Worm (Caenorhabditis elegans) whole organism, young adult: ENCODE data around the gene mel-28.

Source experiments
- F33H1.4 ChIP-seq: fragments of 200-800 bp; sonication (Bioruptor generic); IDR thresholded peaks from 2 replicates; pipeline ENCODE4 v1.3.6; 2022; ENCODE audit warnings: missing genetic modification reagents, missing genetic modification characterization, missing compliant biosample characterization
- F39B2.1 ChIP-seq: fragments of 200-800 bp; sonication (Bioruptor generic); IDR thresholded peaks from 2 replicates; pipeline ENCODE4 v1.3.6; 2022; ENCODE audit warnings: missing genetic modification reagents, missing genetic modification characterization, missing compliant biosample characterization
- F52B5.7 ChIP-seq: sonication (generic microtip); optimal IDR thresholded peaks from 2 replicates; lab custom pipeline; 2016; ENCODE audit warnings: mild to moderate bottlenecking, missing genetic modification characterization, missing compliant biosample characterization
- ceh-40 ChIP-seq: fragments of 200-800 bp; sonication (Bioruptor generic); IDR thresholded peaks from 2 replicates; pipeline ENCODE4 v1.3.6; 2022; ENCODE audit warnings: missing genetic modification characterization, missing compliant biosample characterization
- dox-1 ChIP-seq: fragments of 200-800 bp; sonication (Bioruptor generic); IDR thresholded peaks from 2 replicates; pipeline ENCODE4 v1.3.6; 2022; ENCODE audit warnings: missing genetic modification reagents, missing genetic modification characterization, missing compliant biosample characterization
- efl-1 ChIP-seq: fragments of 150-350 bp; optimal IDR thresholded peaks from 2 replicates; lab custom pipeline; 2014; ENCODE audit warnings: missing biosample characterization, missing genetic modification reagents, missing genetic modification characterization
- lag-1 ChIP-seq: fragments of 200-800 bp; sonication (Bioruptor generic); IDR thresholded peaks from 2 replicates; pipeline ENCODE4 v1.3.6; 2022; ENCODE audit warnings: missing genetic modification reagents, missing genetic modification characterization, missing compliant biosample characterization
- madf-8 ChIP-seq: fragments of 200-800 bp; sonication (Bioruptor generic); conservative IDR thresholded peaks from 2 replicates; pipeline ENCODE4 v1.3.6; 2022; ENCODE audit warnings: missing genetic modification reagents, missing genetic modification characterization, missing compliant biosample characterization
- nfya-1 ChIP-seq: sonication (generic microtip); optimal IDR thresholded peaks from 2 replicates; lab custom pipeline; 2017; ENCODE audit warnings: antibody characterized with exemption, missing compliant biosample characterization, missing genetic modification characterization, borderline replicate concordance; ENCODE audit not compliant: insufficient read depth
- pha-4 ChIP-seq: fragments of 150-350 bp; sonication (generic microtip); optimal IDR thresholded peaks from 2 replicates; lab custom pipeline; 2014; ENCODE audit warnings: missing biosample characterization, missing genetic modification reagents, missing genetic modification characterization
- rec-8 ChIP-seq, 2 experiments: sonication (generic microtip); optimal IDR thresholded peaks; 2 replicates each; lab custom pipeline; 2016; ENCODE audit warnings: mild to moderate bottlenecking in 2 of 2, missing genetic modification characterization in 2 of 2, missing genetic modification reagents in 2 of 2, missing genotype in 2 of 2, missing biosample characterization in 1 of 2, missing compliant biosample characterization in 1 of 2, moderate library complexity in 1 of 2
- snpc-4 ChIP-seq, 5 experiments: fragments of 150-350 bp in 1 of 5; sonication (generic microtip) in 4 of 5; optimal IDR thresholded peaks; 2 replicates each; lab custom pipeline; 2014 to 2018; ENCODE audit warnings: missing genetic modification characterization in 5 of 5, missing biosample characterization in 3 of 5, antibody characterized with exemption in 2 of 5, mild to moderate bottlenecking in 2 of 5, missing compliant biosample characterization in 2 of 5, missing genotype in 2 of 5, moderate library complexity in 2 of 5, missing genetic modification reagents in 1 of 5
- somi-1 ChIP-seq: fragments of 200-800 bp; sonication (Bioruptor generic); optimal IDR thresholded peaks from 2 replicates; lab custom pipeline; 2018; ENCODE audit warnings: mild to moderate bottlenecking, missing genetic modification characterization, missing compliant biosample characterization
- unc-62 ChIP-seq: fragments of 150-350 bp; optimal IDR thresholded peaks from 2 replicates; lab custom pipeline; 2014; ENCODE audit warnings: missing biosample characterization, missing genetic modification reagents, missing genetic modification characterization

DNA sequence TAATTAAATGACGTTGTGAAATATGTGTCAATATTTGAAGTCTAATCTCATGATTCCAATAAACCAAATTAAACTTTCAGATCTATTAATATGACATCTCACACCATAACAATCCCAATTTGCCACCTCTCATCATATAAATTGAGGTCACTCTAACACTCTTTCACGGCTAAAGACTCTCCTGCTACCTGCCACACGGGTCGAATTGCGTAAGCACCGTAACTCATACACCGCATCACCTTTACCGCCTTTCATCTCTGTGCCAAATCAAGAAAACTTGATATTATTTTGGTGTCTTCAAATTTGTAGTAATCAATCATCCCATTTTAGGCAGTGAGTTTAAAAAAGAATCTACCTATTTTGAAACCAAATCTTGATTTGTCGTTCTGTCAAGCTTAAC, 20.5 kb downstream of the mel-28 start:
- TF ChIP-seq pha-4 (tag; lab: Kevin White, UChicago): no peak
- no peak for TF ChIP-seq dox-1 (GFP tag; lab: Robert Waterston, UW)
- TF ChIP-seq rec-8 (tag; optimal IDR thresholded peaks at IDR 0.05; lab: Kevin White, UChicago): no peak
- no peak for TF ChIP-seq F52B5.7 (tag; lab: Kevin White, UChicago)
- TF ChIP-seq lag-1 (GFP tag; lab: Robert Waterston, UW): no peak
- TF ChIP-seq nfya-1 (tag; lab: Kevin White, UChicago): no peak
- TF ChIP-seq ceh-40: no peak
- no peak for TF ChIP-seq madf-8 (GFP tag; lab: Robert Waterston, UW)
- TF ChIP-seq F39B2.1 (GFP tag; lab: Robert Waterston, UW): no peak
- no peak for TF ChIP-seq unc-62 (GFP tag; lab: Kevin White, UChicago)
- no peak for TF ChIP-seq somi-1 (GFP tag; lab: Kevin White, UChicago)
- TF ChIP-seq snpc-4 (GFP tag; optimal IDR thresholded peaks at IDR 0.05; lab: Kevin White, UChicago): no peak
- TF ChIP-seq snpc-4 (tag; optimal IDR thresholded peaks at IDR 0.05; lab: Kevin White, UChicago): no peak
- no peak for TF ChIP-seq efl-1 (GFP tag; lab: Kevin White, UChicago)
- no peak for TF ChIP-seq F33H1.4 (GFP tag; lab: Robert Waterston, UW)
